Worm (Caenorhabditis elegans) whole organism, late embryonic: ENCODE data around the gene Y50D7A.3.
A peak's percentile ranks its signal among the peaks of the same experiment; 100 is the strongest.

Source experiments
- C38D4.7 ChIP-seq: fragments of 200-800 bp; sonication (Bioruptor generic); optimal IDR thresholded peaks from 2 replicates; lab custom pipeline; 2018; ENCODE audit warnings: mild to moderate bottlenecking, missing genetic modification characterization, moderate library complexity, missing compliant biosample characterization
- K02D7.2 ChIP-seq: sonication (generic microtip); optimal IDR thresholded peaks from 2 replicates; lab custom pipeline; 2017; ENCODE audit warnings: mild to moderate bottlenecking, missing genetic modification characterization, missing compliant biosample characterization
- ama-1 ChIP-seq: fragments of 150-350 bp; optimal IDR thresholded peaks from 2 replicates; lab custom pipeline; 2014
- ceh-19 ChIP-seq: fragments of 200-800 bp; sonication (Bioruptor generic); optimal IDR thresholded peaks from 2 replicates; lab custom pipeline; 2018; ENCODE audit warnings: mild to moderate bottlenecking, missing genetic modification characterization, missing compliant biosample characterization
- ceh-48 ChIP-seq: sonication (generic microtip); optimal IDR thresholded peaks from 2 replicates; lab custom pipeline; 2016; ENCODE audit warnings: missing genetic modification characterization, inconsistent platforms, missing compliant biosample characterization
- elt-2 ChIP-seq: sonication (generic microtip); optimal IDR thresholded peaks from 2 replicates; lab custom pipeline; 2016; ENCODE audit warnings: missing genetic modification reagents, missing genetic modification characterization, missing compliant biosample characterization
- ets-4 ChIP-seq: sonication (generic microtip); optimal IDR thresholded peaks from 2 replicates; lab custom pipeline; 2016; ENCODE audit warnings: missing genetic modification characterization, missing compliant biosample characterization
- eyg-1 ChIP-seq: sonication (generic microtip); optimal IDR thresholded peaks from 2 replicates; lab custom pipeline; 2016; ENCODE audit warnings: missing genotype, missing genetic modification characterization, missing compliant biosample characterization
- fkh-6 ChIP-seq: sonication (generic microtip); optimal IDR thresholded peaks from 2 replicates; lab custom pipeline; 2016; ENCODE audit warnings: missing genetic modification characterization, missing compliant biosample characterization
- hlh-8 ChIP-seq: sonication (generic microtip); optimal IDR thresholded peaks from 2 replicates; lab custom pipeline; 2016; ENCODE audit warnings: missing genotype, missing genetic modification characterization, missing compliant biosample characterization
- lim-6 ChIP-seq: sonication (generic microtip); optimal IDR thresholded peaks from 2 replicates; lab custom pipeline; 2016; ENCODE audit warnings: missing genetic modification characterization, missing compliant biosample characterization
- madf-2 ChIP-seq: sonication (generic microtip); optimal IDR thresholded peaks from 2 replicates; lab custom pipeline; 2017; ENCODE audit warnings: missing genetic modification characterization, missing compliant biosample characterization
- nhr-232 ChIP-seq: sonication (generic microtip); optimal IDR thresholded peaks from 2 replicates; lab custom pipeline; 2016; ENCODE audit warnings: missing genetic modification characterization, missing compliant biosample characterization
- odd-2 ChIP-seq: sonication (generic microtip); optimal IDR thresholded peaks from 2 replicates; lab custom pipeline; 2017; ENCODE audit warnings: antibody characterized with exemption, mild to moderate bottlenecking, missing genetic modification characterization, missing compliant biosample characterization
- pat-9 ChIP-seq: fragments of 200-800 bp; sonication (Bioruptor generic); optimal IDR thresholded peaks from 2 replicates; lab custom pipeline; 2018; ENCODE audit warnings: mild to moderate bottlenecking, missing genetic modification characterization, moderate library complexity, missing compliant biosample characterization
- pha-2 ChIP-seq: sonication (generic microtip); optimal IDR thresholded peaks from 2 replicates; lab custom pipeline; 2017; ENCODE audit warnings: mild to moderate bottlenecking, missing genetic modification characterization, missing compliant biosample characterization
- ref-2 ChIP-seq: sonication (generic microtip); optimal IDR thresholded peaks from 2 replicates; lab custom pipeline; 2016; ENCODE audit warnings: missing genetic modification characterization, missing compliant biosample characterization
- rnt-1 ChIP-seq: sonication (generic microtip); optimal IDR thresholded peaks from 2 replicates; lab custom pipeline; 2016; ENCODE audit warnings: missing genetic modification characterization, missing compliant biosample characterization
- syd-9 ChIP-seq: sonication (generic microtip); optimal IDR thresholded peaks from 2 replicates; lab custom pipeline; 2016; ENCODE audit warnings: mild to moderate bottlenecking, missing genetic modification characterization, moderate library complexity, missing compliant biosample characterization
- ttx-3 ChIP-seq: sonication (generic microtip); optimal IDR thresholded peaks from 2 replicates; lab custom pipeline; 2016; ENCODE audit warnings: missing genetic modification reagents, missing genetic modification characterization, missing compliant biosample characterization
- unc-42 ChIP-seq: sonication (generic microtip); optimal IDR thresholded peaks from 2 replicates; lab custom pipeline; 2016; ENCODE audit warnings: missing genotype, missing genetic modification characterization, missing compliant biosample characterization
- zip-5 ChIP-seq: sonication (generic microtip); optimal IDR thresholded peaks from 2 replicates; lab custom pipeline; 2016; ENCODE audit warnings: missing genetic modification characterization, missing compliant biosample characterization
- ztf-16 ChIP-seq: sonication (generic microtip); optimal IDR thresholded peaks from 2 replicates; lab custom pipeline; 2017; ENCODE audit warnings: missing genetic modification characterization, missing compliant biosample characterization

Y50D7A.3 gene

DNA sequence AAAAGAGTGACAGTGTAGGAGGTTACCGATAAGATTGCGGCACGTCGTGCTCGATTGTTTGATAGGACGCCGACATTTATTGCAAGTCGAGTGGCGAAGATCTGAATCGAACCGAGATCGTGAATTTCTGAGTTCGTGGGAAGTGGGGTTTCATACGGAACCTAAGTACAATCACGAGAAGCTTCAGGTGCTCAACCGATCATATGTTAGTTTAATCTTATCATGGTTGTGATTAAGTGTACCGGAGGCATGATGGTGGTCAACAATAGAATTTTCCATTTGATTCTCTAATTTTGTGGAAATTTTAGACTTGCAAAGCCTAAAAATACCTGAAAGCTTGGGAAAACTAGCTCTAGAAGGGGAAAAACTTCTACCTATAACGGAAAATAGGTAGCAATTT is 44.1 kb downstream of the Y50D7A.3 start, which contains the start of gene ads-1:
Gene ads-1 (minus strand): TSS at position 101 of the 400 bp plus-strand sequence.
- TF ChIP-seq zip-5: no peak
- no peak for TF ChIP-seq pha-2 (tag; lab: Kevin White, UChicago)
- TF ChIP-seq eyg-1: no peak
- TF ChIP-seq madf-2 (tag; lab: Kevin White, UChicago): no peak
- no peak for TF ChIP-seq lim-6 (tag; lab: Kevin White, UChicago)
- TF ChIP-seq ets-4: no peak
- TF ChIP-seq hlh-8 (tag; lab: Kevin White, UChicago): no peak
- TF ChIP-seq rnt-1: no peak
- no peak for TF ChIP-seq fkh-6

ce11 chrIII:299220-299619 is 44.9 kb downstream of the Y50D7A.3 start:
- TF ChIP-seq odd-2 (tag; lab: Kevin White, UChicago): no peak
- TF ChIP-seq elt-2 (tag; lab: Kevin White, UChicago): peak; percentile 61
- TF ChIP-seq C38D4.7 (GFP tag; lab: Kevin White, UChicago): no peak
- TF ChIP-seq ttx-3 (tag; lab: Kevin White, UChicago): no peak
- TF ChIP-seq ref-2: no peak

DNA sequence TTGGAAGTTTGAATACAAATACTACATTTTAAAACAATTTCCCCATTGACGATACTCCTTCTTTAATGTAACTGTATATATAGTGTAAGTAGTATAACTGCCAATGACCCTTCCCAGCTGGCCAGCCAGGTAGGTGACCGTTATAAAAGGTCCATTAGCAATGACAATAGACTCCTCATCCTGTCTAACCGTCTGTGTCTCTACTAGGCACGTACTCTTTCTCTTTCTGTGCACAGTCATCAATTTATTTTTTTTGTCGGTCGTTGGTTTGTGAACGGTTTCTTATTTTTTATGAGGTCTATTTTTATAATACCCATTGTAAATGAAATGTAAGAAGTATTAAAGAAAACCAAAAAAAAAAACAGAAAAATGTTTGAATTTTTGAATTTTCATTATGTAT is 50.2 kb downstream of the Y50D7A.3 start:
- TF ChIP-seq ets-4: no peak
- TF ChIP-seq ztf-16: no peak
- TF ChIP-seq, all 69 proteins: peak for 0

- TF ChIP-seq madf-2 (tag; lab: Kevin White, UChicago): no peak
- no peak for TF ChIP-seq pat-9 (tag; lab: Kevin White, UChicago)
- no peak for TF ChIP-seq ets-4
- no peak for TF ChIP-seq C38D4.7 (GFP tag; lab: Kevin White, UChicago)
- no peak for TF ChIP-seq unc-42 (tag; lab: Kevin White, UChicago)
- no peak for TF ChIP-seq K02D7.2 (tag; lab: Kevin White, UChicago)
- TF ChIP-seq zip-5: no peak
- TF ChIP-seq ceh-48 (tag; lab: Kevin White, UChicago): no peak
- no peak for TF ChIP-seq nhr-232 (tag; lab: Kevin White, UChicago)
- TF ChIP-seq ttx-3 (tag; lab: Kevin White, UChicago): no peak
- TF ChIP-seq ceh-19 (GFP tag; lab: Kevin White, UChicago): no peak
- TF ChIP-seq lim-6 (tag; lab: Kevin White, UChicago): no peak
- TF ChIP-seq ama-1 (lab: Kevin White, UChicago): no peak
- no peak for TF ChIP-seq ref-2
- TF ChIP-seq ztf-16: no peak
- TF ChIP-seq syd-9 (tag; lab: Kevin White, UChicago): no peak
Observed at ce11 chrIII:311174-311573, 56.8 kb downstream of the Y50D7A.3 start.

DNA sequence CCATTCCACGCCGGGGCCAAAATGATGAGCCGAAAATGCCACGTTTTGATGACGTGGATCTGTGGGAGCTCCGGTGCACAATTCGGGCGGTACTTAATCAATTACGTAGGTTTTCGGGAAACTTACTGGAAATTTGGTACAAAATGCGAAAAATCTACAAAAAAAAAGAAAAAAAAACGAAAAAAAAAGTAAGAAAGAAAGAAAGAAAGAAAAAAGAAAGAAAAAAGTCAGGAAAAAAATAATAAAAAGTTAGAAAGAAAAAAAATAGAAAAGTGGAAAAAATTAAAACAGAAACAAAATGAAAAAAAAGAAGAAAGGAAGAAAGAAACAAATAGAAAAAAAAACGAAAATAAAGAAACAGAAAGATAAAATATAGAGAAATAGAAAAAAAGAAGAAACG is 58.5 kb downstream of the Y50D7A.3 start:
- TF ChIP-seq pha-2 (tag; lab: Kevin White, UChicago): no peak
- no peak for TF ChIP-seq syd-9 (tag; lab: Kevin White, UChicago)
